Fruit fly (Drosophila melanogaster) whole organism, adult: Measurements from ENCODE around the gene Pus10.

Experiments used
- Crg-1 ChIP-seq: fragments of 200-800 bp; sonication (Bioruptor generic); optimal IDR thresholded peaks from 2 replicates; lab custom pipeline; 2016; ENCODE audit warnings: missing biosample characterization, missing genetic modification characterization
- Hr96 ChIP-seq: fragments of 200-800 bp; sonication (Bioruptor generic); optimal IDR thresholded peaks from 2 replicates; lab custom pipeline; 2016; ENCODE audit warnings: missing biosample characterization, missing genetic modification characterization
- cic ChIP-seq: fragments of 200-800 bp; sonication (Bioruptor generic); optimal IDR thresholded peaks from 2 replicates; lab custom pipeline; 2017; ENCODE audit warnings: missing biosample characterization, mild to moderate bottlenecking, missing genetic modification characterization, moderate library complexity
- kay ChIP-seq: fragments of 200-800 bp; sonication (Bioruptor generic); peaks from one replicate; lab custom pipeline; 2016; ENCODE audit warnings: missing biosample characterization, missing genetic modification characterization, borderline replicate concordance
- pad ChIP-seq: fragments of 200-800 bp; sonication (Bioruptor generic); optimal IDR thresholded peaks from 3 replicates; lab custom pipeline; 2017; ENCODE audit warnings: missing biosample characterization, missing genetic modification characterization, mild to moderate bottlenecking, moderate library complexity, missing genetic modification reagents

dm6 chr2L:130691-131090 lies 24.4 kb downstream of the Pus10 start, which contains the start of gene CG3164:
- TF ChIP-seq kay: no peak
- TF ChIP-seq Hr96: no peak
- TF ChIP-seq Crg-1 (GFP tag; lab: Kevin White, UChicago): no peak
- no peak for TF ChIP-seq pad
- no peak for TF ChIP-seq cic (GFP tag; lab: Kevin White, UChicago)
